Worm (Caenorhabditis elegans) whole organism, young adult: ENCODE results near the gene tat-2.
A peak's percentile ranks its signal among the peaks of the same experiment; 100 is the strongest.

Experiments used
- B0035.1 ChIP-seq: sonication (generic microtip); optimal IDR thresholded peaks from 2 replicates; lab custom pipeline; 2016; ENCODE audit warnings: missing genetic modification characterization, mild to moderate bottlenecking, missing compliant biosample characterization, missing genotype, missing genetic modification reagents
- C06A6.2 ChIP-seq: fragments of 200-800 bp; sonication (Bioruptor generic); conservative IDR thresholded peaks from 2 replicates; pipeline ENCODE4 v1.3.6; 2022; ENCODE audit warnings: missing genetic modification characterization, missing compliant biosample characterization
- C17E4.6 ChIP-seq: fragments of 200-800 bp; sonication (Bioruptor generic); IDR thresholded peaks from 2 replicates; pipeline ENCODE4 v1.3.6; 2022; ENCODE audit warnings: missing genetic modification reagents, missing genetic modification characterization, missing compliant biosample characterization
- F37B4.10 ChIP-seq: fragments of 200-800 bp; sonication (Bioruptor generic); IDR thresholded peaks from 2 replicates; pipeline ENCODE4 v1.3.6; 2022; ENCODE audit warnings: missing genetic modification characterization, missing compliant biosample characterization
- F55B11.4 ChIP-seq: sonication (generic microtip); optimal IDR thresholded peaks from 2 replicates; lab custom pipeline; 2016; ENCODE audit warnings: missing compliant biosample characterization, missing genetic modification characterization, borderline replicate concordance; ENCODE audit not compliant: insufficient read depth
- K12H6.12 ChIP-seq: fragments of 200-800 bp; sonication (Bioruptor generic); optimal IDR thresholded peaks from 2 replicates; lab custom pipeline; 2018; ENCODE audit warnings: mild to moderate bottlenecking, missing genetic modification characterization, missing compliant biosample characterization
- Y53G8AR.9 ChIP-seq: fragments of 200-800 bp; sonication (Bioruptor generic); conservative IDR thresholded peaks from 2 replicates; pipeline ENCODE4 v1.3.6; 2022; ENCODE audit warnings: missing genetic modification reagents, missing genetic modification characterization, missing compliant biosample characterization
- Y79H2A.3 ChIP-seq: fragments of 200-800 bp; sonication (Bioruptor generic); conservative IDR thresholded peaks from 2 replicates; pipeline ENCODE4 v1.3.6; 2022; ENCODE audit warnings: missing genetic modification reagents, missing genetic modification characterization, missing compliant biosample characterization
- ZK185.1 ChIP-seq: sonication (generic microtip); optimal IDR thresholded peaks from 2 replicates; lab custom pipeline; 2016; ENCODE audit warnings: mild to moderate bottlenecking, missing genetic modification characterization, missing compliant biosample characterization; ENCODE audit not compliant: poor library complexity, severe bottlenecking
- attf-5 ChIP-seq: fragments of 200-800 bp; sonication (Bioruptor generic); optimal IDR thresholded peaks from 2 replicates; lab custom pipeline; 2018; ENCODE audit warnings: mild to moderate bottlenecking, missing genetic modification characterization, missing compliant biosample characterization
- ceh-100 ChIP-seq: fragments of 200-800 bp; sonication (Bioruptor generic); IDR thresholded peaks from 2 replicates; pipeline ENCODE4 v1.3.6; 2022; ENCODE audit warnings: missing genetic modification reagents, missing genetic modification characterization, missing compliant biosample characterization
- ceh-40 ChIP-seq: fragments of 200-800 bp; sonication (Bioruptor generic); IDR thresholded peaks from 2 replicates; pipeline ENCODE4 v1.3.6; 2022; ENCODE audit warnings: missing genetic modification characterization, missing compliant biosample characterization
- efl-1 ChIP-seq: fragments of 150-350 bp; optimal IDR thresholded peaks from 2 replicates; lab custom pipeline; 2014; ENCODE audit warnings: missing biosample characterization, missing genetic modification reagents, missing genetic modification characterization
- egrh-3 ChIP-seq: fragments of 200-800 bp; sonication (Bioruptor generic); IDR thresholded peaks from 2 replicates; pipeline ENCODE4 v1.3.6; 2022; ENCODE audit warnings: missing genetic modification reagents, missing genetic modification characterization, missing compliant biosample characterization
- ekl-4 ChIP-seq: fragments of 200-800 bp; sonication (Bioruptor generic); IDR thresholded peaks from 2 replicates; pipeline ENCODE4 v1.3.6; 2022; ENCODE audit warnings: missing genetic modification reagents, missing genetic modification characterization, missing compliant biosample characterization
- hmg-1.2 ChIP-seq: fragments of 200-800 bp; sonication (Bioruptor generic); IDR thresholded peaks from 2 replicates; pipeline ENCODE4 v1.3.6; 2022; ENCODE audit warnings: missing genetic modification reagents, missing genetic modification characterization, missing compliant biosample characterization
- lag-1 ChIP-seq: fragments of 200-800 bp; sonication (Bioruptor generic); IDR thresholded peaks from 2 replicates; pipeline ENCODE4 v1.3.6; 2022; ENCODE audit warnings: missing genetic modification reagents, missing genetic modification characterization, missing compliant biosample characterization
- lin-35 ChIP-seq, 3 experiments: fragments of 150-350 bp in 2 of 3; sonication (generic microtip) in 1 of 3; optimal IDR thresholded peaks; 2 replicates each; lab custom pipeline; 2014 to 2018; ENCODE audit warnings: missing biosample characterization in 3 of 3, missing genetic modification characterization in 3 of 3, missing genetic modification reagents in 3 of 3
- lin-54 ChIP-seq: fragments of 200-800 bp; sonication (Bioruptor generic); optimal IDR thresholded peaks from 2 replicates; lab custom pipeline; 2018; ENCODE audit warnings: mild to moderate bottlenecking, missing genetic modification characterization, missing compliant biosample characterization
- lsl-1 ChIP-seq: fragments of 200-800 bp; sonication (Bioruptor generic); optimal IDR thresholded peaks from 2 replicates; lab custom pipeline; 2018; ENCODE audit warnings: mild to moderate bottlenecking, missing genetic modification characterization, moderate library complexity, missing compliant biosample characterization
- madf-10 ChIP-seq: sonication (generic microtip); optimal IDR thresholded peaks from 2 replicates; lab custom pipeline; 2016; ENCODE audit warnings: mild to moderate bottlenecking, missing genetic modification characterization, missing compliant biosample characterization
- mes-4 ChIP-seq: sonication (generic microtip); optimal IDR thresholded peaks from 2 replicates; lab custom pipeline; 2016; ENCODE audit warnings: missing genotype, missing genetic modification characterization, missing compliant biosample characterization
- nfya-1 ChIP-seq: sonication (generic microtip); optimal IDR thresholded peaks from 2 replicates; lab custom pipeline; 2017; ENCODE audit warnings: antibody characterized with exemption, missing compliant biosample characterization, missing genetic modification characterization, borderline replicate concordance; ENCODE audit not compliant: insufficient read depth
- rpc-1 ChIP-seq, 2 experiments: fragments of 150-350 bp in 1 of 2; sonication (generic microtip) in 1 of 2; optimal IDR thresholded peaks; 2 replicates each; lab custom pipeline; 2014 to 2018; ENCODE audit warnings: missing biosample characterization in 1 of 2, missing genetic modification characterization in 1 of 2, missing genetic modification reagents in 1 of 2, missing genotype in 1 of 2
- sdz-38 ChIP-seq: sonication (generic microtip); optimal IDR thresholded peaks from 2 replicates; lab custom pipeline; 2016; ENCODE audit warnings: missing genotype, missing genetic modification characterization, missing compliant biosample characterization
- snpc-1.1 ChIP-seq: sonication (generic microtip); optimal IDR thresholded peaks from 2 replicates; lab custom pipeline; 2017; ENCODE audit warnings: missing genetic modification characterization, mild to moderate bottlenecking, missing compliant biosample characterization, antibody characterized with exemption, moderate library complexity, missing genotype, missing genetic modification reagents; ENCODE audit not compliant: insufficient read depth
- somi-1 ChIP-seq: fragments of 200-800 bp; sonication (Bioruptor generic); optimal IDR thresholded peaks from 2 replicates; lab custom pipeline; 2018; ENCODE audit warnings: mild to moderate bottlenecking, missing genetic modification characterization, missing compliant biosample characterization
- tbx-9 ChIP-seq: sonication (generic microtip); optimal IDR thresholded peaks from 2 replicates; lab custom pipeline; 2016; ENCODE audit warnings: borderline replicate concordance, missing genetic modification characterization, inconsistent platforms, missing compliant biosample characterization
- tlf-1 ChIP-seq: fragments of 200-800 bp; sonication (Bioruptor generic); optimal IDR thresholded peaks from 2 replicates; lab custom pipeline; 2018; ENCODE audit warnings: mild to moderate bottlenecking, missing genetic modification characterization, missing compliant biosample characterization
- unc-62 ChIP-seq: fragments of 150-350 bp; optimal IDR thresholded peaks from 2 replicates; lab custom pipeline; 2014; ENCODE audit warnings: missing biosample characterization, missing genetic modification reagents, missing genetic modification characterization
- zfh-2 ChIP-seq: fragments of 200-800 bp; sonication (Bioruptor generic); conservative IDR thresholded peaks from 2 replicates; pipeline ENCODE4 v1.3.6; 2022; ENCODE audit warnings: missing genetic modification reagents, missing genetic modification characterization, missing compliant biosample characterization
- zim-3 ChIP-seq: sonication (generic microtip); optimal IDR thresholded peaks from 2 replicates; lab custom pipeline; 2017; ENCODE audit warnings: mild to moderate bottlenecking, missing genetic modification characterization, moderate library complexity, missing compliant biosample characterization
- ztf-28 ChIP-seq: fragments of 200-800 bp; sonication (Bioruptor generic); IDR thresholded peaks from 2 replicates; pipeline ENCODE4 v1.3.6; 2022; ENCODE audit warnings: missing genetic modification reagents, missing genetic modification characterization, missing compliant biosample characterization
- ztf-3 ChIP-seq: fragments of 200-800 bp; sonication (Bioruptor generic); optimal IDR thresholded peaks from 2 replicates; lab custom pipeline; 2018; ENCODE audit warnings: mild to moderate bottlenecking, missing genetic modification characterization, missing compliant biosample characterization

The tat-2 gene

ce11 chrIV:4861449-4861848, 14.8 kb upstream of the tat-2 start, which contains the start of the genes Y17G9A.4 and str-173:
TSS of gene Y17G9A.4 (minus strand) at chrIV:4861549.
TSS of gene str-173 (plus strand) at chrIV:4861773.
- no peak for TF ChIP-seq zfh-2
- TF ChIP-seq rpc-1 (optimal IDR thresholded peaks at IDR 0.05; lab: Kevin White, UChicago): no peak
- peak; percentile 20 for TF ChIP-seq rpc-1 (tag; optimal IDR thresholded peaks at IDR 0.05; lab: Kevin White, UChicago)
- no peak for TF ChIP-seq B0035.1 (tag; lab: Kevin White, UChicago)
- TF ChIP-seq F55B11.4: no peak
- no peak for TF ChIP-seq madf-10 (tag; lab: Kevin White, UChicago)
- no peak for TF ChIP-seq C06A6.2 (GFP tag; lab: Robert Waterston, UW)
- TF ChIP-seq, all 124 proteins: peak for 1

DNA sequence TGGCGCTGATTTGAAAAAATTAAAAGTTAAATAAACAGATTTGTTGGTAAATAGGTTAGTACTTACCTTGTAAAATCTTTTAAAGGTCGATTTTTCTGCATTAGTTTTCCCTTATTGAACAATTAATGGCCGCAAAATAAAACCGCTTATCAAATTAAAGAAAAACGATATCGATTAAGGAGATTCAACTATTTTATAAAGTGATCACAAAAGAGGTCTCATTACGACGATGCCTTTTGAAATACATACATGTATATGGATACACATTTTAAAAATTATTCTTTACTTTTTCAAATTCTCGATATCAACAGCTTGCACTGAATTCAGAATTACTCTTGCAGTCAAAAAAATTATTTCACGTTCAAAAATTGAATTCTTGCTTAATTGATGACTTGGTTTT, 11.9 kb upstream of the tat-2 start, which contains the start of gene Y17G9A.3:
Gene Y17G9A.3 (minus strand): TSS at position 101 of the 400 bp plus-strand sequence.
- TF ChIP-seq attf-5: no peak
- TF ChIP-seq snpc-1.1 (tag; lab: Kevin White, UChicago): no peak
- TF ChIP-seq egrh-3 (GFP tag; lab: Robert Waterston, UW): no peak
- TF ChIP-seq unc-62 (GFP tag; lab: Kevin White, UChicago): no peak
- TF ChIP-seq ZK185.1 (tag; lab: Kevin White, UChicago): no peak
- no peak for TF ChIP-seq ztf-3 (GFP tag; lab: Kevin White, UChicago)
- TF ChIP-seq ekl-4 (GFP tag; lab: Robert Waterston, UW): no peak
- TF ChIP-seq ztf-28 (GFP tag; lab: Robert Waterston, UW): no peak
- TF ChIP-seq ceh-40 (GFP tag; lab: Robert Waterston, UW): no peak
- TF ChIP-seq hmg-1.2 (GFP tag; lab: Robert Waterston, UW): no peak
- TF ChIP-seq C17E4.6: no peak
- no peak for TF ChIP-seq nfya-1 (tag; lab: Kevin White, UChicago)
- no peak for TF ChIP-seq B0035.1 (tag; lab: Kevin White, UChicago)
- TF ChIP-seq zim-3 (tag; lab: Kevin White, UChicago): no peak
- no peak for TF ChIP-seq K12H6.12 (tag; lab: Kevin White, UChicago)
- no peak for TF ChIP-seq lsl-1 (GFP tag; lab: Kevin White, UChicago)
- TF ChIP-seq Y53G8AR.9 (GFP tag; lab: Robert Waterston, UW): no peak
- TF ChIP-seq tbx-9: no peak
- TF ChIP-seq, all 124 proteins: peak for 0

DNA sequence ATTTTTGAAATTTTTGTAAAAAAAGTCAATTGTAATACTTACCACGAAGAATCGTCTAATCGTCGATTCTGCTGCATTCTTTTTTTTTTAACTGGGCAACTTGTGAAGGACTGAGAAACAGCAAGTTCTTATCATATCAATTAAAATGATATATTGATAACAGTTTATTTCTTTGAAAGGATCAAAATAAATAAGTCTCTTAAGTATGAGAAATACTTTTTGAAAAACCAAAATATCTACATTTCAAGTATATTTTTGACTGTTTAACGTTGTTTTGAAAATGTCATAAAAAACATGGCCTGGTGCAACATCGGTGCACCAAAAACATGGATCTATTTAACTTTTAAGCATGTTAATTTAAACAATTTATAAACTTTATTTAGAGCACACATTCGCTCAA, 9.5 kb upstream of the tat-2 start, which contains the start of gene Y17G9A.2:
Gene Y17G9A.2 (minus strand): TSS at position 101 of the 400 bp plus-strand sequence.
- TF ChIP-seq ceh-100 (GFP tag; lab: Robert Waterston, UW) (no peak), unc-62 (GFP tag; lab: Kevin White, UChicago) (no peak), tlf-1 (GFP tag; lab: Kevin White, UChicago) (no peak), mes-4 (no peak), lin-35 (GFP tag; optimal IDR thresholded peaks at IDR 0.05; lab: Kevin White, UChicago) (no peak), Y79H2A.3 (GFP tag; lab: Robert Waterston, UW) (no peak), sdz-38 (tag; lab: Kevin White, UChicago) (no peak), lag-1 (GFP tag; lab: Robert Waterston, UW) (no peak), efl-1 (GFP tag; lab: Kevin White, UChicago) (no peak), lin-54 (GFP tag; lab: Kevin White, UChicago) (no peak), somi-1 (GFP tag; lab: Kevin White, UChicago) (no peak), F37B4.10 (no peak), F55B11.4 (no peak), zim-3 (tag; lab: Kevin White, UChicago) (no peak)
